Fruit fly (Drosophila melanogaster) whole organism, prepupa: ENCODE measurements around the gene Rab30.

Source experiments
- CG10669 ChIP-seq: fragments of 200-800 bp; sonication (Bioruptor generic); optimal IDR thresholded peaks from 3 replicates; lab custom pipeline; 2018; ENCODE audit warnings: missing biosample characterization, mild to moderate bottlenecking, missing genetic modification characterization, moderate library complexity
- CG11762 ChIP-seq: fragments of 200-800 bp; sonication (Bioruptor generic); optimal IDR thresholded peaks from 3 replicates; lab custom pipeline; 2016; ENCODE audit warnings: missing biosample characterization, missing genetic modification characterization; ENCODE audit not compliant: insufficient read depth
- CG15336 ChIP-seq: fragments of 200-800 bp; sonication (Bioruptor generic); IDR thresholded peaks from 2 replicates; pipeline ENCODE4 v1.3.6; 2022; ENCODE audit warnings: missing biosample characterization, missing genetic modification characterization
- CG6792 ChIP-seq: fragments of 200-800 bp; sonication (Bioruptor generic); optimal IDR thresholded peaks from 3 replicates; lab custom pipeline; 2016; ENCODE audit warnings: missing biosample characterization, missing genetic modification characterization
- CG6808 ChIP-seq: fragments of 200-800 bp; sonication (Bioruptor generic); optimal IDR thresholded peaks from 3 replicates; lab custom pipeline; 2017; ENCODE audit warnings: missing biosample characterization, missing genetic modification characterization, mild to moderate bottlenecking, moderate library complexity, missing genetic modification reagents
- CG6854 ChIP-seq: fragments of 200-800 bp; sonication (Bioruptor generic); optimal IDR thresholded peaks from 2 replicates; lab custom pipeline; 2017; ENCODE audit warnings: missing biosample characterization, mild to moderate bottlenecking, missing genetic modification characterization
- CG8632 ChIP-seq: fragments of 200-800 bp; sonication (Bioruptor generic); optimal IDR thresholded peaks from 3 replicates; lab custom pipeline; 2016; ENCODE audit warnings: missing biosample characterization, missing genetic modification characterization
- Ets96B ChIP-seq: fragments of 200-800 bp; optimal IDR thresholded peaks from 2 replicates; lab custom pipeline; 2019; ENCODE audit warnings: missing biosample characterization, mild to moderate bottlenecking, missing genetic modification characterization, moderate library complexity
- acj6 ChIP-seq: fragments of 200-800 bp; sonication (Bioruptor generic); optimal IDR thresholded peaks from 3 replicates; lab custom pipeline; 2016; ENCODE audit warnings: missing biosample characterization, missing genetic modification characterization
- cyc ChIP-seq: fragments of 200-800 bp; sonication (Bioruptor generic); optimal IDR thresholded peaks from 3 replicates; lab custom pipeline; 2016; ENCODE audit warnings: missing biosample characterization, missing genetic modification characterization
- eg ChIP-seq: fragments of 200-800 bp; sonication (Bioruptor generic); IDR thresholded peaks from 3 replicates; pipeline ENCODE4 v1.3.6; 2022; ENCODE audit warnings: missing biosample characterization, missing genetic modification characterization
- fd85E ChIP-seq: fragments of 200-800 bp; sonication (Bioruptor generic); optimal IDR thresholded peaks from 3 replicates; lab custom pipeline; 2016; ENCODE audit warnings: missing biosample characterization, missing genetic modification characterization
- pdm3 ChIP-seq: fragments of 200-800 bp; sonication (Bioruptor generic); optimal IDR thresholded peaks from 3 replicates; lab custom pipeline; 2016; ENCODE audit warnings: missing biosample characterization, missing genetic modification characterization
- topi ChIP-seq: fragments of 200-800 bp; sonication (Bioruptor generic); optimal IDR thresholded peaks from 3 replicates; lab custom pipeline; 2016; ENCODE audit warnings: missing biosample characterization, missing genetic modification characterization

DNA sequence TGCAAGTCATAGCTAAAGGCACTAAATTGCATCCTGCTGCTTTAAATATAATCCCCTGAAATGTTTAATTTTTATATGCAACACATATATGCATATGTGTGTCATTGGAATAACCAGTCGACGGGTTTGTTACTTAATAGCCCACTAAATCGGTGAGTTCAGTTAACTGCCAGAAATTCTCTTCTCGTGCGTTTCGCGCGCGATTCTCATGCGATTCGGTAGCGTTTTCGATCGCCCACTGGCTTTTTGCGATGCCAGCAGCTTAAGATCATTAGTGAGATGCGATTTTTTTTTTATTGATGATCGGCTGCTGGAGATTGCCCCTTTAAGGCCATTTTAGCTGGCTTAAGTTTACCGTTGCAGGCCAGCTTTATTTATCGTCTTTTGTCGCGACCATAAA is 38.8 kb upstream of the Rab30 start:
- TF ChIP-seq CG6792 (GFP tag; lab: Kevin White, UChicago) (no peak), fd85E (no peak), eg (GFP tag; lab: Robert Waterston, UW) (no peak), CG11762 (GFP tag; lab: Kevin White, UChicago) (no peak), cyc (GFP tag; lab: Kevin White, UChicago) (no peak), acj6 (GFP tag; lab: Kevin White, UChicago) (no peak), Ets96B (tag; lab: Kevin White, UChicago) (no peak), CG15336 (GFP tag; lab: Robert Waterston, UW) (no peak), pdm3 (GFP tag; lab: Kevin White, UChicago) (no peak), topi (no peak), CG10669 (GFP tag; lab: Kevin White, UChicago) (no peak), CG6854 (GFP tag; lab: Kevin White, UChicago) (no peak), CG8632 (GFP tag; lab: Kevin White, UChicago) (no peak), CG6808 (no peak)
